Worm (Caenorhabditis elegans) whole organism, young adult: ENCODE measurements around the gene cpna-3.

Experiments
- C06A6.2 ChIP-seq: fragments of 200-800 bp; sonication (Bioruptor generic); conservative IDR thresholded peaks from 2 replicates; pipeline ENCODE4 v1.3.6; 2022; ENCODE audit warnings: missing genetic modification characterization, missing compliant biosample characterization
- Y79H2A.3 ChIP-seq: fragments of 200-800 bp; sonication (Bioruptor generic); conservative IDR thresholded peaks from 2 replicates; pipeline ENCODE4 v1.3.6; 2022; ENCODE audit warnings: missing genetic modification reagents, missing genetic modification characterization, missing compliant biosample characterization
- ama-1 ChIP-seq, 3 experiments: fragments of 150-350 bp in 1 of 3; sonication (generic microtip) in 2 of 3; optimal IDR thresholded peaks; 2 replicates each; lab custom pipeline; 2014 to 2018; ENCODE audit warnings: missing biosample characterization in 2 of 3, missing genetic modification characterization in 2 of 3, missing genetic modification reagents in 2 of 3
- aptf-2 ChIP-seq: fragments of 200-800 bp; sonication (Bioruptor generic); conservative IDR thresholded peaks from 2 replicates; pipeline ENCODE4 v1.3.6; 2022; ENCODE audit warnings: missing genetic modification reagents, missing genetic modification characterization, missing compliant biosample characterization
- attf-3 ChIP-seq: fragments of 200-800 bp; sonication (Bioruptor generic); conservative IDR thresholded peaks from 2 replicates; pipeline ENCODE4 v1.3.6; 2022; ENCODE audit warnings: missing genetic modification reagents, missing genetic modification characterization, missing compliant biosample characterization
- him-1 ChIP-seq: sonication (generic microtip); optimal IDR thresholded peaks from 2 replicates; lab custom pipeline; 2016; ENCODE audit warnings: missing genotype, missing genetic modification reagents, missing genetic modification characterization, missing compliant biosample characterization
- hlh-26 ChIP-seq: fragments of 200-800 bp; sonication (Bioruptor generic); conservative IDR thresholded peaks from 2 replicates; pipeline ENCODE4 v1.3.6; 2022; ENCODE audit warnings: missing genetic modification reagents, missing genetic modification characterization, missing compliant biosample characterization
- let-526 ChIP-seq: fragments of 200-800 bp; sonication (Bioruptor generic); IDR thresholded peaks from 2 replicates; pipeline ENCODE4 v1.3.6; 2022; ENCODE audit warnings: missing genetic modification reagents, missing genetic modification characterization, missing compliant biosample characterization
- madf-3 ChIP-seq: fragments of 200-800 bp; sonication (Bioruptor generic); IDR thresholded peaks from 2 replicates; pipeline ENCODE4 v1.3.6; 2022; ENCODE audit warnings: missing genetic modification reagents, missing genetic modification characterization, missing compliant biosample characterization
- nfyb-1 ChIP-seq: fragments of 200-800 bp; sonication (Bioruptor generic); IDR thresholded peaks from 2 replicates; pipeline ENCODE4 v1.3.6; 2022; ENCODE audit warnings: missing genetic modification reagents, missing genetic modification characterization, missing compliant biosample characterization
- tbx-9 ChIP-seq: sonication (generic microtip); optimal IDR thresholded peaks from 2 replicates; lab custom pipeline; 2016; ENCODE audit warnings: borderline replicate concordance, missing genetic modification characterization, inconsistent platforms, missing compliant biosample characterization
- unc-62 ChIP-seq: fragments of 150-350 bp; optimal IDR thresholded peaks from 2 replicates; lab custom pipeline; 2014; ENCODE audit warnings: missing biosample characterization, missing genetic modification reagents, missing genetic modification characterization

- TF ChIP-seq let-526 (GFP tag; lab: Robert Waterston, UW) (no peak), hlh-26 (GFP tag; lab: Robert Waterston, UW) (no peak), nfyb-1 (GFP tag; lab: Robert Waterston, UW) (no peak), tbx-9 (tag; lab: Kevin White, UChicago) (no peak), unc-62 (GFP tag; lab: Kevin White, UChicago) (no peak), ama-1 (optimal IDR thresholded peaks at IDR 0.05; lab: Kevin White, UChicago) (no peak), ama-1 (GFP tag; optimal IDR thresholded peaks at IDR 0.05; lab: Kevin White, UChicago) (no peak), C06A6.2 (GFP tag; lab: Robert Waterston, UW) (no peak), Y79H2A.3 (GFP tag; lab: Robert Waterston, UW) (no peak), madf-3 (GFP tag; lab: Robert Waterston, UW) (no peak), him-1 (tag; lab: Kevin White, UChicago) (no peak), attf-3 (GFP tag; lab: Robert Waterston, UW) (no peak), aptf-2 (no peak)
Measured at ce11 chrIV:9082055-9082454, 14.6 kb upstream of the cpna-3 start, which contains the start of gene twk-8.
